Worm (Caenorhabditis elegans) whole organism, mixed stage, embryonic: ENCODE data around the gene srab-22.

ENCODE experiments used
- M03D4.4 ChIP-seq: sonication (generic microtip); optimal IDR thresholded peaks from 2 replicates; lab custom pipeline; 2017; ENCODE audit warnings: mild to moderate bottlenecking, missing genetic modification characterization, missing compliant biosample characterization
- bed-3 ChIP-seq: fragments of 200-800 bp; sonication (Bioruptor generic); optimal IDR thresholded peaks from 3 replicates; lab custom pipeline; 2018; ENCODE audit warnings: mild to moderate bottlenecking, missing genetic modification characterization, moderate library complexity, missing compliant biosample characterization
- blmp-1 ChIP-seq: fragments of 150-350 bp; optimal IDR thresholded peaks from 2 replicates; lab custom pipeline; 2014; ENCODE audit warnings: missing biosample characterization, missing genetic modification characterization
- ceh-39 ChIP-seq: fragments of 150-350 bp; optimal IDR thresholded peaks from 2 replicates; lab custom pipeline; 2014; ENCODE audit warnings: missing biosample characterization, missing genetic modification characterization
- ceh-43 ChIP-seq: fragments of 200-800 bp; sonication (Bioruptor generic); optimal IDR thresholded peaks from 2 replicates; lab custom pipeline; 2018; ENCODE audit warnings: mild to moderate bottlenecking, missing genetic modification characterization, moderate library complexity, missing compliant biosample characterization
- ceh-83 ChIP-seq: fragments of 200-800 bp; sonication (Bioruptor generic); optimal IDR thresholded peaks from 2 replicates; lab custom pipeline; 2018; ENCODE audit warnings: mild to moderate bottlenecking, missing genetic modification characterization, missing compliant biosample characterization
- ces-1 ChIP-seq: fragments of 150-350 bp; optimal IDR thresholded peaks from 2 replicates; lab custom pipeline; 2014; ENCODE audit warnings: missing biosample characterization, missing genetic modification reagents, missing genetic modification characterization
- cnd-1 ChIP-seq: fragments of 200-800 bp; sonication (Bioruptor generic); optimal IDR thresholded peaks from 2 replicates; lab custom pipeline; 2018; ENCODE audit warnings: mild to moderate bottlenecking, missing genetic modification characterization, missing compliant biosample characterization
- drap-1 ChIP-seq: fragments of 200-800 bp; sonication (Bioruptor generic); optimal IDR thresholded peaks from 3 replicates; lab custom pipeline; 2018; ENCODE audit warnings: mild to moderate bottlenecking, missing genetic modification characterization, missing compliant biosample characterization
- elt-1 ChIP-seq: sonication (generic microtip); optimal IDR thresholded peaks from 2 replicates; lab custom pipeline; 2017; ENCODE audit warnings: missing genetic modification characterization, mild to moderate bottlenecking, missing compliant biosample characterization, antibody characterized with exemption, moderate library complexity, borderline replicate concordance; ENCODE audit not compliant: insufficient read depth
- elt-3 ChIP-seq: fragments of 150-350 bp; optimal IDR thresholded peaks from 2 replicates; lab custom pipeline; 2014; ENCODE audit warnings: missing biosample characterization, missing genetic modification characterization
- flh-1 ChIP-seq: fragments of 200-800 bp; sonication (Bioruptor generic); optimal IDR thresholded peaks from 2 replicates; lab custom pipeline; 2018; ENCODE audit warnings: mild to moderate bottlenecking, missing genetic modification characterization, moderate library complexity, missing compliant biosample characterization
- ham-2 ChIP-seq: fragments of 200-800 bp; sonication (Bioruptor generic); optimal IDR thresholded peaks from 2 replicates; lab custom pipeline; 2018; ENCODE audit warnings: mild to moderate bottlenecking, missing genetic modification characterization, missing compliant biosample characterization
- lin-13 ChIP-seq: fragments of 150-350 bp; optimal IDR thresholded peaks from 2 replicates; lab custom pipeline; 2014; ENCODE audit warnings: missing biosample characterization, missing genetic modification characterization
- lin-32 ChIP-seq: fragments of 200-800 bp; sonication (Bioruptor generic); optimal IDR thresholded peaks from 2 replicates; lab custom pipeline; 2018; ENCODE audit warnings: mild to moderate bottlenecking, missing genetic modification characterization, missing compliant biosample characterization
- lsy-2 ChIP-seq: fragments of 150-350 bp; optimal IDR thresholded peaks from 2 replicates; lab custom pipeline; 2014; ENCODE audit warnings: missing biosample characterization, missing genetic modification characterization
- mab-5 ChIP-seq: fragments of 150-350 bp; optimal IDR thresholded peaks from 2 replicates; lab custom pipeline; 2014; ENCODE audit warnings: missing biosample characterization, missing genetic modification characterization
- mep-1 ChIP-seq: fragments of 150-350 bp; optimal IDR thresholded peaks from 2 replicates; lab custom pipeline; 2017; ENCODE audit warnings: missing biosample characterization, missing genetic modification reagents, missing genetic modification characterization, inconsistent platforms
- mls-2 ChIP-seq: sonication (generic microtip); optimal IDR thresholded peaks from 2 replicates; lab custom pipeline; 2016; ENCODE audit warnings: mild to moderate bottlenecking, missing genetic modification characterization, moderate library complexity, missing compliant biosample characterization
- nhr-12 ChIP-seq: fragments of 150-350 bp; optimal IDR thresholded peaks from 2 replicates; lab custom pipeline; 2014; ENCODE audit warnings: missing biosample characterization, missing genetic modification characterization
- nhr-2 ChIP-seq: fragments of 150-350 bp; optimal IDR thresholded peaks from 2 replicates; lab custom pipeline; 2014; ENCODE audit warnings: missing biosample characterization, missing genetic modification characterization
- nhr-237 ChIP-seq: fragments of 150-350 bp; optimal IDR thresholded peaks from 2 replicates; lab custom pipeline; 2014; ENCODE audit warnings: missing biosample characterization, missing genetic modification characterization
- nhr-28 ChIP-seq: fragments of 150-350 bp; optimal IDR thresholded peaks from 2 replicates; lab custom pipeline; 2014; ENCODE audit warnings: missing biosample characterization, missing genetic modification characterization
- nhr-76 ChIP-seq: sonication (generic microtip); optimal IDR thresholded peaks from 2 replicates; lab custom pipeline; 2017; ENCODE audit warnings: missing biosample characterization, missing genetic modification characterization
- pha-4 ChIP-seq: fragments of 150-350 bp; optimal IDR thresholded peaks from 2 replicates; lab custom pipeline; 2018; ENCODE audit warnings: missing biosample characterization, missing genetic modification reagents, missing genetic modification characterization
- sem-2 ChIP-seq: fragments of 200-800 bp; sonication (Bioruptor generic); optimal IDR thresholded peaks from 2 replicates; lab custom pipeline; 2018; ENCODE audit warnings: mild to moderate bottlenecking, missing genetic modification characterization, missing compliant biosample characterization
- snpc-4 ChIP-seq: fragments of 150-350 bp; optimal IDR thresholded peaks from 2 replicates; lab custom pipeline; 2014; ENCODE audit warnings: missing biosample characterization, missing genetic modification characterization
- sptf-1 ChIP-seq: sonication (generic microtip); optimal IDR thresholded peaks from 2 replicates; lab custom pipeline; 2017; ENCODE audit warnings: mild to moderate bottlenecking, missing genetic modification characterization, moderate library complexity, missing compliant biosample characterization
- tbx-8 ChIP-seq: fragments of 200-800 bp; sonication (Bioruptor generic); optimal IDR thresholded peaks from 2 replicates; lab custom pipeline; 2018; ENCODE audit warnings: mild to moderate bottlenecking, missing genetic modification characterization, moderate library complexity, missing compliant biosample characterization
- unc-120 ChIP-seq: sonication (generic microtip); optimal IDR thresholded peaks from 2 replicates; lab custom pipeline; 2017; ENCODE audit warnings: missing genetic modification characterization, missing compliant biosample characterization; ENCODE audit not compliant: poor library complexity, severe bottlenecking
- unc-62 ChIP-seq: fragments of 150-350 bp; optimal IDR thresholded peaks from 2 replicates; lab custom pipeline; 2014; ENCODE audit warnings: missing biosample characterization, missing genetic modification reagents, missing genetic modification characterization
- zip-8 ChIP-seq: fragments of 150-350 bp; optimal IDR thresholded peaks from 2 replicates; lab custom pipeline; 2014; ENCODE audit warnings: missing biosample characterization, missing genetic modification characterization

The srab-22 gene

DNA sequence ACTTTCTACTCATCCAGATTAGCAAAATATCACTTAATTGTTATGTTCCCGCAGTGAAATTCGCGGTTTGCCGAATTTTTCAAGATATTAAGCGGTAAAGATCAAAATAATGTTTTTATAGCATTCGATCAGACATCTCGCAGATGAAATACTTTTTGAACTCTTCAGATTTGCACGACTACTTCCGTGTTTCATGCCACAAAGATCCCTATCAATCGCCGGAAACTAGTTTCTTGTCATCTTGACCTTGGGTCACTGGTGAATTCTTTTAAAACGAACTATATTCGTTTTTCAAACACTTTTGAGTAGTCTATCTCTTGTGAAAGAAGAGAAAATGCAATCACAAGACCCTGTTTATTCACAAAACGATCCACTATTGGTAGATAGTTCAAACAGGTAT, 13.2 kb upstream of the srab-22 start, which contains the start of gene txt-11:
TSS of gene txt-11 (plus strand) at position 301 of the 400 bp plus-strand sequence.
- no peak for TF ChIP-seq mab-5 (tag; lab: Kevin White, UChicago)
- TF ChIP-seq bed-3: no peak

DNA sequence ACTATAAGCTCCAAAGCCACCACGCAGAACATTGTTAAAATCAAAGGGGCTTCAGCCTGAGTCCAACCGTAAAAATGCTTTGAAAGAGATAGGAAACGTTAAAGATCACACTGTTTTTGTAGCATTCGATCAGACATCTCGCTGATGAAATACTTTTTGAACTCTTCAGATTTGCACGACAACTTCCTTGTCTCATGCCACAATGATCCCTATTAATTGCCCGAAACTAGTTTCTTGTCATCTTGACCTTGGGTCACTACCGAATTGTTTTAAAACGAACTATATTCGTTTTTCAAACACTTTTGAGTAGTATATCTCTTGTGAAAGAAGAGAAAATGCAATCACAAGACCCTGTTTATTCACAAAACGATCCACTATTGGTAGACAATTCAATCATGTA, 8.2 kb upstream of the srab-22 start, which contains the start of gene T20D4.3:
TSS of gene T20D4.3 (plus strand) at position 301 of the 400 bp plus-strand sequence.
- TF ChIP-seq nhr-28 (tag; lab: Kevin White, UChicago) (no peak), lin-32 (no peak), ham-2 (GFP tag; lab: Kevin White, UChicago) (no peak), elt-1 (tag; lab: Kevin White, UChicago) (no peak), lsy-2 (tag; lab: Kevin White, UChicago) (no peak), nhr-237 (tag; lab: Kevin White, UChicago) (no peak), tbx-8 (GFP tag; lab: Kevin White, UChicago) (no peak), ceh-43 (no peak), mep-1 (tag; lab: Kevin White, UChicago) (no peak), snpc-4 (tag; lab: Kevin White, UChicago) (no peak), elt-3 (tag; lab: Kevin White, UChicago) (no peak), sptf-1 (tag; lab: Kevin White, UChicago) (no peak)

DNA sequence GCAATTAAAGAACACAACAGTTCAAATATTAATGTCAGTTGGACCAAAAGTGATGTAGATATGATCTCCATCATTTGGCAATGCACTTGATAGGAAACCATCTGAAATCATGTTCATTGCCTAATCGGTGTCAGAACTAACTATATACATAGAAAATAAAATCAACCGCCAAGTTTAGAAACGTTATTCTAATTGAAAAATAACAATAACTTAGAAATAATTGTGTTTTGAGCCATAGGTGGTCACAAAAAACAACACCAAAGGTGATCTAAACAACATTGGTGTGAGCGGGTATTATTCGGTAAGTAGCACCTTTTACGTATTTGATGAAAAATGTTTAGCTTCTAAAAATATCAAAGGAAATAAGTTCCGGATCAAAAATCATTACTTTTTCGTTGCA, 1.8 kb upstream of the srab-22 start, which contains the start of gene srab-21:
TSS of gene srab-21 (minus strand) at position 101 of the 400 bp plus-strand sequence.
- no peak for TF ChIP-seq mls-2 (tag; lab: Kevin White, UChicago)
- TF ChIP-seq, all 35 proteins: peak for 0

DNA sequence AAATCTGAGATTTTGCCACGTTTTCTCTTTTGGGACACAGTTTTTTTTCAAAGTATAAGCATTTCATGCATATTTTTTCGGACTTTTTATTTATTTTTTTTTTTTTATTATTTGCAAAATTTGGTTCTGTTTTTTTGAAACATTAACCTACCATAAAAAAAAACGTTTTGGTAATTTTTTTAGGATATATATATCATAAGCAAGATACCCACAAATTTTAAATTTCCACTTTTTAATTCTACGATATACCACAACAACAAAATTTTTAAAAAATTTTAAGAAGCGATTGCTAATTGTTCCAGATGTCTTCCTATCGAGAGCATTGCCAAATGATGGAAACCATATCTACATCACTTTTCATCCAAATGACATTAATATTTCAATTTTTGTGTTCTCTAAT, 2.5 kb downstream of the srab-22 start, which contains the start of gene srab-20:
TSS of gene srab-20 (plus strand) at position 301 of the 400 bp plus-strand sequence.
- TF ChIP-seq elt-1 (tag; lab: Kevin White, UChicago): no peak
- TF ChIP-seq blmp-1 (tag; lab: Kevin White, UChicago): no peak
- no peak for TF ChIP-seq flh-1 (GFP tag; lab: Kevin White, UChicago)
- TF ChIP-seq unc-120 (tag; lab: Kevin White, UChicago): no peak
- no peak for TF ChIP-seq tbx-8 (GFP tag; lab: Kevin White, UChicago)
- TF ChIP-seq drap-1 (GFP tag; lab: Kevin White, UChicago): no peak
- no peak for TF ChIP-seq lin-13 (tag; lab: Kevin White, UChicago)
- no peak for TF ChIP-seq ceh-83 (GFP tag; lab: Kevin White, UChicago)
- TF ChIP-seq pha-4 (tag; lab: Kevin White, UChicago): no peak
- TF ChIP-seq M03D4.4 (tag; lab: Kevin White, UChicago): no peak
- no peak for TF ChIP-seq elt-3 (tag; lab: Kevin White, UChicago)
- no peak for TF ChIP-seq ces-1 (GFP tag; lab: Kevin White, UChicago)
- no peak for TF ChIP-seq lin-32
- no peak for TF ChIP-seq unc-62 (GFP tag; lab: Kevin White, UChicago)
- no peak for TF ChIP-seq mls-2 (tag; lab: Kevin White, UChicago)
- TF ChIP-seq cnd-1 (tag; lab: Kevin White, UChicago): no peak
- no peak for TF ChIP-seq nhr-2 (tag; lab: Kevin White, UChicago)
- no peak for TF ChIP-seq lsy-2 (tag; lab: Kevin White, UChicago)
- TF ChIP-seq, all 35 proteins: peak for 0

DNA sequence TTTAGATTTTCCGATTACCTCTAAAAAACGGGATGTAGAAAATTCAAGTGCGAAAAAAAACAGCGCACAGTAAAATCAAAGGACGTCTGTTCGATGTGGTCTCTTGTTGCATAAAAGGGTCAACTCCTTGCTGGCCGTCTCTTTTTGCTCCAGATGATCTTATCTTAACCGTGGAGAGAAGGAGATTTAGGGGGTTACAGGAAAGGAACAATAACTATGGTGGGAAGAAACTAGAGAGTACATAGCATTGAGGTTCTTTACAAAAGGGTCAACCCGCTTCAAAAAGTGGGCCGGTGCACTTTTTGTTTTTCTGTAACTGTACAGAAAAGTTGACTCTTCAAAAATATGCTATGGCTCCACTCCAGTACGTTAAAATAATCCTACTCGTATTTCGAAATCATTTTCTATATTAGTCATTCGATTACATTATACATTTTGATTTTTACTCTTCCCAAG, 5.4 kb downstream of the srab-22 start, which contains the start of the genes T20D4.19 and srj-9:
TSS of gene T20D4.19 (minus strand) at position 101 of the 456 bp plus-strand sequence.
TSS of gene srj-9 (plus strand) at position 406 of the 456 bp plus-strand sequence.
- TF ChIP-seq nhr-2 (tag; lab: Kevin White, UChicago) (peak; percentile 31), flh-1 (GFP tag; lab: Kevin White, UChicago) (no peak), lin-13 (tag; lab: Kevin White, UChicago) (no peak), mab-5 (tag; lab: Kevin White, UChicago) (no peak)
- TF ChIP-seq, all 35 proteins: peak for 1

DNA sequence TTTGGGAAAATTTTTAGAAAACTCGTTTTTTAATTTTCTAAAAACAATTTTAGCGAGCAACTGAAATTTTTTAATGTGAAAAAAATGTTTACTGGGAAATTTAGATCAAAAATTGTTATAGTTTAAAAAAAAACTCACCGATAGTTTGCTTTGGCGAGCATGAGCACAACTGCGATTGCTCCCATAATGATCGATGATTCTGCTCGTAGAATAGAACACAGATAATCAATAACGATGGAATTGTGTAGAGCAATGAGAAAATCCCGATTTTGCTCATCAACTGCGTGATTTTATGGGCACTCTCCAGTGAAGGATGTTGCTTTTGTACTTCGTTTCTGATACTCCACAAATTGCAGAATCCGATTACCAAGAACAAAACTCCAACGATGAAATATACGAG, 16.4 kb downstream of the srab-22 start:
- TF ChIP-seq ces-1 (GFP tag; lab: Kevin White, UChicago) (no peak), sem-2 (no peak), ceh-43 (no peak), nhr-2 (tag; lab: Kevin White, UChicago) (no peak), lin-32 (no peak), mls-2 (tag; lab: Kevin White, UChicago) (no peak), ceh-39 (tag; lab: Kevin White, UChicago) (no peak), zip-8 (tag; lab: Kevin White, UChicago) (no peak), tbx-8 (GFP tag; lab: Kevin White, UChicago) (no peak), elt-3 (tag; lab: Kevin White, UChicago) (no peak), lsy-2 (tag; lab: Kevin White, UChicago) (no peak), nhr-12 (tag; lab: Kevin White, UChicago) (no peak), snpc-4 (tag; lab: Kevin White, UChicago) (no peak), sptf-1 (tag; lab: Kevin White, UChicago) (no peak), pha-4 (tag; lab: Kevin White, UChicago) (no peak), M03D4.4 (tag; lab: Kevin White, UChicago) (no peak), ceh-83 (GFP tag; lab: Kevin White, UChicago) (no peak), nhr-76 (tag; lab: Kevin White, UChicago) (no peak)
